Fruit fly (Drosophila melanogaster) whole organism, wandering third instar larva: ENCODE results near the gene Rbf2.
A peak's percentile ranks its signal among the peaks of the same experiment; 100 is the strongest.

ENCODE experiments used
- CG32264 ChIP-seq: fragments of 200-800 bp; sonication (Bioruptor generic); optimal IDR thresholded peaks from 2 replicates; lab custom pipeline; 2016; ENCODE audit warnings: missing biosample characterization, missing genetic modification characterization
- CG9705 ChIP-seq: fragments of 200-800 bp; sonication (Bioruptor generic); optimal IDR thresholded peaks from 2 replicates; lab custom pipeline; 2018; ENCODE audit warnings: missing biosample characterization, mild to moderate bottlenecking, missing genetic modification characterization
- Dif ChIP-seq: fragments of 200-275, 200-300 bp; sonication (Bioruptor generic); optimal IDR thresholded peaks from 2 replicates; lab custom pipeline; 2018; ENCODE audit warnings: missing biosample characterization, missing genetic modification characterization; ENCODE audit not compliant: partially characterized antibody
- Mio ChIP-seq: sonication (Bioruptor generic); optimal IDR thresholded peaks from 2 replicates; lab custom pipeline; 2016; ENCODE audit warnings: missing biosample characterization, missing genetic modification characterization
- Myc ChIP-seq: fragments of >200 bp; optimal IDR thresholded peaks from 2 replicates; lab custom pipeline; 2017
- OdsH ChIP-seq: fragments of 200-800 bp; sonication (Bioruptor generic); optimal IDR thresholded peaks from 2 replicates; lab custom pipeline; 2016; ENCODE audit warnings: missing biosample characterization, mild to moderate bottlenecking, missing genetic modification characterization
- Rel ChIP-seq, 2 experiments: fragments of 200-800 bp; sonication (Bioruptor generic) in 1 of 2; optimal IDR thresholded peaks; 2 replicates in 1 of 2; 3 replicates in 1 of 2; lab custom pipeline; 2016 to 2019; ENCODE audit warnings: mild to moderate bottlenecking in 2 of 2, missing biosample characterization in 2 of 2, missing genetic modification characterization in 2 of 2, moderate library complexity in 1 of 2
- Sp1 ChIP-seq: fragments of 200-800 bp; sonication (Bioruptor generic); optimal IDR thresholded peaks from 3 replicates; lab custom pipeline; 2019; ENCODE audit warnings: missing biosample characterization, mild to moderate bottlenecking, missing genetic modification characterization, moderate library complexity
- Vsx2 ChIP-seq: fragments of 200-300, 225-300 bp; sonication (Bioruptor generic); optimal IDR thresholded peaks from 2 replicates; lab custom pipeline; 2018; ENCODE audit warnings: missing biosample characterization, missing genetic modification characterization; ENCODE audit not compliant: partially characterized antibody
- br ChIP-seq: fragments of 200-800 bp; sonication (Bioruptor generic); optimal IDR thresholded peaks from 2 replicates; lab custom pipeline; 2016; ENCODE audit warnings: missing biosample characterization, missing genetic modification characterization
- brk ChIP-seq: fragments of 200-800 bp; sonication (Bioruptor generic); optimal IDR thresholded peaks from 2 replicates; lab custom pipeline; 2016; ENCODE audit warnings: missing biosample characterization, mild to moderate bottlenecking, missing genetic modification characterization
- dl ChIP-seq, 2 experiments: fragments of 175-275, 200-275 bp in 1 of 2; fragments of 200-275 bp in 1 of 2; sonication (Bioruptor generic); optimal IDR thresholded peaks; lab custom pipeline; 2018; ENCODE audit warnings: mild to moderate bottlenecking in 2 of 2, missing biosample characterization in 2 of 2, missing genetic modification characterization in 2 of 2, moderate library complexity in 2 of 2; ENCODE audit not compliant: partially characterized antibody in 2 of 2, insufficient read depth in 1 of 2
- dsf ChIP-seq: sonication (Bioruptor generic); optimal IDR thresholded peaks from 2 replicates; lab custom pipeline; 2016; ENCODE audit warnings: missing biosample characterization, missing genetic modification characterization, borderline replicate concordance
- foxo ChIP-seq, 2 experiments: fragments of 200-800 bp; sonication (Bioruptor generic); optimal IDR thresholded peaks; 2 replicates in 1 of 2; 3 replicates in 1 of 2; lab custom pipeline; 2016 to 2017; ENCODE audit warnings: missing biosample characterization in 2 of 2, missing genetic modification characterization in 2 of 2
- h ChIP-seq: fragments of 200-800 bp; sonication (Bioruptor generic); optimal IDR thresholded peaks from 3 replicates; lab custom pipeline; 2016; ENCODE audit warnings: missing biosample characterization, mild to moderate bottlenecking, missing genetic modification characterization
- lola ChIP-seq: fragments of >200 bp; optimal IDR thresholded peaks from 2 replicates; lab custom pipeline; 2017; ENCODE audit warnings: missing biosample characterization, missing genetic modification characterization
- usp ChIP-seq: fragments of >200 bp; optimal IDR thresholded peaks from 2 replicates; lab custom pipeline; 2017; ENCODE audit warnings: missing biosample characterization, missing genetic modification characterization
- woc ChIP-seq: sonication (Bioruptor generic); optimal IDR thresholded peaks from 2 replicates; lab custom pipeline; 2016; ENCODE audit warnings: missing biosample characterization, mild to moderate bottlenecking, missing genetic modification characterization

The Rbf2 gene

DNA sequence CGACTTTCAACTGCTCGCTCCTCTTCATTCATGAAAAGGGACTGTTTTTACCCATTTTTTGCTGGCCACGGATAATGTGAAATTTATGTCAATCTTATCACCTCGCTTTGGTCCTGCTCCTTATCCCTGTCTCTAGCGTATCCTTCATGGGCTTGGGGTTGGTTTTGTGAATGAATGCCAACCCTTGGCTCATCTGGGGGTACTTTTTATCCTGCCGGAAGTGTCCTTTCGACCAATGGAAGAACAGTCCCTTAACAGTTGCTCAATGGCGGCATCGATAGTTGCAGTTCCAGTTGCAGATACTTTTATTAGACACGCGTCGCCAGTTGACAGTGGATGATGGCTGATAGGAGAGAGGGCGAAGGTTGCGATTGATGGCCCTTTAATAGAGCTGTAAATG is 48.3 kb downstream of the Rbf2 start:
- TF ChIP-seq brk (GFP tag; lab: Kevin White, UChicago) = no peak
- no peak for TF ChIP-seq dsf (GFP tag; lab: Kevin White, UChicago)
- TF ChIP-seq foxo (GFP tag; optimal IDR thresholded peaks at IDR 0.05; lab: Kevin White, UChicago) = no peak
- no peak for TF ChIP-seq woc (GFP tag; lab: Kevin White, UChicago)
- no peak for TF ChIP-seq Rel (GFP tag; optimal IDR thresholded peaks at IDR 0.05; lab: Kevin White, UChicago)
- no peak for TF ChIP-seq Rel (tag; optimal IDR thresholded peaks at IDR 0.05; lab: Kevin White, UChicago)
- TF ChIP-seq OdsH = no peak
- TF ChIP-seq lola (GFP tag; lab: Kevin White, UChicago) = no peak
- no peak for TF ChIP-seq usp (GFP tag; lab: Kevin White, UChicago)
- TF ChIP-seq br = no peak
- no peak for TF ChIP-seq Dif (GFP tag; lab: Kevin White, UChicago)
- no peak for TF ChIP-seq Vsx2 (GFP tag; lab: Kevin White, UChicago)
- no peak for TF ChIP-seq CG9705 (GFP tag; lab: Kevin White, UChicago)
- TF ChIP-seq CG32264 (GFP tag; lab: Kevin White, UChicago) = no peak
- TF ChIP-seq Myc (lab: Kevin White, UChicago) = no peak
- no peak for TF ChIP-seq Mio (GFP tag; lab: Kevin White, UChicago)
- TF ChIP-seq dl (GFP tag; optimal IDR thresholded peaks at IDR 0.05; lab: Kevin White, UChicago; ENCODE audit: insufficient read depth in 1 of 2, partially characterized antibody in 2 of 2) = no peak
- no peak for TF ChIP-seq Sp1 (GFP tag; lab: Kevin White, UChicago)
- TF ChIP-seq, all 38 proteins: peak for 0

DNA sequence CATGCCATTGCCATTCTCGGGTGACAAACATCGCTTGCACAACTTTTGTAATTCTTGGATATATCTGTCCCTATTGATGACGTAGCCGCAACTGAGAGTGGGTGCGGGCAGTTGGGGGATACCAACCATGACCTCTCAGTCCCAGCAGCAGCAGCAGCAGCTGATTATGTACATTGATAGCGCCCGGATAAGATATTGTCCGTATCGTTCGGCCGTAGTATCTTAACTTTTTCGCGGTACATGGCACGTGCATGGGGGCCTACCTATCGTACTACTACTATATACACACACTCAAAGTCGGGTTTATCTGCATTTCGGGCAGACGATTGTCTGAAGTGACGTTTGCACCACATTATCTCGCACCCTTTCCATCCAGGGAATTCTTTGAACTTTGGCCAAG is 49.3 kb downstream of the Rbf2 start:
- peak; percentile 18 for TF ChIP-seq h (GFP tag; lab: Kevin White, UChicago)
- TF ChIP-seq Rel (GFP tag; optimal IDR thresholded peaks at IDR 0.05; lab: Kevin White, UChicago) = no peak
- TF ChIP-seq Rel (tag; optimal IDR thresholded peaks at IDR 0.05; lab: Kevin White, UChicago) = no peak
- TF ChIP-seq usp (GFP tag; lab: Kevin White, UChicago) = no peak
